Fruit fly (Drosophila melanogaster) whole organism, embryonic: Measurements from ENCODE around the gene CG33796.
A peak's percentile ranks its signal among the peaks of the same experiment; 100 is the strongest.

Source experiments
- Blimp-1 ChIP-seq: fragments of 200-800 bp; sonication (Bioruptor generic); optimal IDR thresholded peaks from 3 replicates; lab custom pipeline; 2018; ENCODE audit warnings: missing biosample characterization, missing genetic modification characterization, mild to moderate bottlenecking, moderate library complexity, missing genetic modification reagents
- CG10209 ChIP-seq: fragments of 200-800 bp; sonication (Bioruptor generic); optimal IDR thresholded peaks from 3 replicates; lab custom pipeline; 2017; ENCODE audit warnings: missing biosample characterization, mild to moderate bottlenecking, missing genetic modification characterization, missing genetic modification reagents
- CG10366 ChIP-seq: fragments of 200-800 bp; sonication (Bioruptor generic); IDR thresholded peaks from 2 replicates; pipeline ENCODE4 v1.3.6; 2022; ENCODE audit warnings: missing biosample characterization, missing genetic modification characterization
- CG12236 ChIP-seq: fragments of 200-800 bp; sonication (Bioruptor generic); optimal IDR thresholded peaks from 2 replicates; lab custom pipeline; 2016; ENCODE audit warnings: missing biosample characterization, missing genetic modification characterization
- CG12744 ChIP-seq: fragments of 200-800 bp; sonication (Bioruptor generic); optimal IDR thresholded peaks from 2 replicates; lab custom pipeline; 2016; ENCODE audit warnings: missing biosample characterization, missing genetic modification characterization
- CG12769 ChIP-seq: fragments of 200-800 bp; sonication (Bioruptor generic); optimal IDR thresholded peaks from 2 replicates; lab custom pipeline; 2019; ENCODE audit warnings: missing biosample characterization, mild to moderate bottlenecking, missing genetic modification characterization, moderate library complexity
- CG13296 ChIP-seq: fragments of 200-800 bp; sonication (Bioruptor generic); optimal IDR thresholded peaks from 3 replicates; lab custom pipeline; 2018; ENCODE audit warnings: missing biosample characterization, mild to moderate bottlenecking, missing genetic modification characterization
- CG14710 ChIP-seq: fragments of 200-800 bp; sonication (Bioruptor generic); optimal IDR thresholded peaks from 3 replicates; lab custom pipeline; 2019; ENCODE audit warnings: missing biosample characterization, mild to moderate bottlenecking, missing genetic modification characterization, moderate library complexity
- CG1647 ChIP-seq: fragments of 200-800 bp; sonication (Bioruptor generic); optimal IDR thresholded peaks from 3 replicates; lab custom pipeline; 2016; ENCODE audit warnings: missing biosample characterization, missing genetic modification characterization
- CG17829 ChIP-seq: fragments of 200-800 bp; optimal IDR thresholded peaks from 2 replicates; lab custom pipeline; 2019; ENCODE audit warnings: missing biosample characterization, mild to moderate bottlenecking, missing genetic modification characterization, moderate library complexity
- CG1792 ChIP-seq: fragments of 200-800 bp; sonication (Bioruptor generic); optimal IDR thresholded peaks from 2 replicates; lab custom pipeline; 2016; ENCODE audit warnings: missing biosample characterization, missing genetic modification characterization
- CG18599 ChIP-seq: fragments of 200-800 bp; sonication (Bioruptor generic); optimal IDR thresholded peaks from 3 replicates; lab custom pipeline; 2017; ENCODE audit warnings: missing biosample characterization, missing genetic modification characterization, mild to moderate bottlenecking, moderate library complexity, missing genetic modification reagents
- CG18764 ChIP-seq: fragments of 200-800 bp; sonication (Bioruptor generic); optimal IDR thresholded peaks from 3 replicates; lab custom pipeline; 2016; ENCODE audit warnings: missing biosample characterization, missing genetic modification characterization
- CG2202 ChIP-seq: fragments of 200-800 bp; sonication (Bioruptor generic); optimal IDR thresholded peaks from 2 replicates; lab custom pipeline; 2018; ENCODE audit warnings: missing biosample characterization, mild to moderate bottlenecking, missing genetic modification characterization
- CG3847 ChIP-seq: fragments of 200-800 bp; sonication (Bioruptor generic); IDR thresholded peaks from 2 replicates; pipeline ENCODE4 v1.3.6; 2022; ENCODE audit warnings: missing biosample characterization, missing genetic modification characterization
- CG4820 ChIP-seq: fragments of 200-800 bp; sonication (Bioruptor generic); optimal IDR thresholded peaks from 3 replicates; lab custom pipeline; 2016; ENCODE audit warnings: missing biosample characterization, missing genetic modification characterization
- CG5245 ChIP-seq: fragments of 200-800 bp; sonication (Bioruptor generic); optimal IDR thresholded peaks from 3 replicates; lab custom pipeline; 2016; ENCODE audit warnings: missing biosample characterization, missing genetic modification characterization
- CG6765 ChIP-seq: fragments of 200-800 bp; sonication (Bioruptor generic); optimal IDR thresholded peaks from 3 replicates; lab custom pipeline; 2017; ENCODE audit warnings: missing biosample characterization, mild to moderate bottlenecking, missing genetic modification characterization
- CG9215 ChIP-seq: fragments of 200-800 bp; sonication (Bioruptor generic); IDR thresholded peaks from 2 replicates; pipeline ENCODE4 v1.3.6; 2022; ENCODE audit warnings: missing biosample characterization, missing genetic modification characterization
- CG9437 ChIP-seq: fragments of 200-800 bp; sonication (Bioruptor generic); optimal IDR thresholded peaks from 2 replicates; lab custom pipeline; 2018; ENCODE audit warnings: missing biosample characterization, mild to moderate bottlenecking, missing genetic modification characterization
- CG9876 ChIP-seq: fragments of 200-800 bp; sonication (Bioruptor generic); optimal IDR thresholded peaks from 2 replicates; lab custom pipeline; 2016; ENCODE audit warnings: missing biosample characterization, missing genetic modification characterization
- CG9932 ChIP-seq: fragments of 200-800 bp; sonication (Bioruptor generic); IDR thresholded peaks from 2 replicates; pipeline ENCODE4 v1.3.6; 2022; ENCODE audit warnings: missing biosample characterization, missing genetic modification characterization
- Camta ChIP-seq: fragments of 200-800 bp; sonication (Bioruptor generic); optimal IDR thresholded peaks from 2 replicates; lab custom pipeline; 2016; ENCODE audit warnings: missing biosample characterization, missing genetic modification characterization
- D19A ChIP-seq: fragments of 200-800 bp; optimal IDR thresholded peaks from 3 replicates; lab custom pipeline; 2019; ENCODE audit warnings: missing biosample characterization, mild to moderate bottlenecking, missing genetic modification characterization, moderate library complexity
- Dip2 ChIP-seq: fragments of 200-800 bp; sonication (Bioruptor generic); IDR thresholded peaks from 2 replicates; pipeline ENCODE4 v1.3.6; 2022; ENCODE audit warnings: missing biosample characterization, missing genetic modification characterization
- E2f2 ChIP-seq: fragments of 200-800 bp; sonication (Bioruptor generic); IDR thresholded peaks from 2 replicates; pipeline ENCODE4 v1.3.6; 2022; ENCODE audit warnings: missing biosample characterization, missing genetic modification characterization
- HHEX ChIP-seq: fragments of 200-800 bp; sonication (Bioruptor generic); optimal IDR thresholded peaks from 3 replicates; lab custom pipeline; 2017; ENCODE audit warnings: missing biosample characterization, mild to moderate bottlenecking, missing genetic modification characterization, missing genetic modification reagents
- HLH3B ChIP-seq: fragments of 200-800 bp; sonication (Bioruptor generic); IDR thresholded peaks from 2 replicates; pipeline ENCODE4 v1.3.6; 2022; ENCODE audit warnings: missing biosample characterization, missing genetic modification characterization
- MBD-R2 ChIP-seq: fragments of 200-800 bp; sonication (Bioruptor generic); IDR thresholded peaks from 2 replicates; pipeline ENCODE4 v1.3.6; 2022; ENCODE audit warnings: missing biosample characterization, missing genetic modification characterization
- Meics ChIP-seq: fragments of 200-800 bp; sonication (Bioruptor generic); optimal IDR thresholded peaks from 2 replicates; lab custom pipeline; 2017; ENCODE audit warnings: missing biosample characterization, mild to moderate bottlenecking, missing genetic modification characterization
- Nf-YC ChIP-seq: fragments of 200-800 bp; optimal IDR thresholded peaks from 3 replicates; lab custom pipeline; 2019; ENCODE audit warnings: missing biosample characterization, mild to moderate bottlenecking, missing genetic modification characterization, moderate library complexity
- Side ChIP-seq: fragments of 200-800 bp; sonication (Bioruptor generic); optimal IDR thresholded peaks from 2 replicates; lab custom pipeline; 2016; ENCODE audit warnings: missing biosample characterization, missing genetic modification characterization
- Sox100B ChIP-seq: fragments of 200-800 bp; sonication (Bioruptor generic); optimal IDR thresholded peaks from 3 replicates; lab custom pipeline; 2018; ENCODE audit warnings: missing biosample characterization, mild to moderate bottlenecking, missing genetic modification characterization
- al ChIP-seq: fragments of 200-800 bp; sonication (Bioruptor generic); IDR thresholded peaks from 2 replicates; pipeline ENCODE4 v1.3.6; 2022; ENCODE audit warnings: missing biosample characterization, missing genetic modification characterization
- bab2 ChIP-seq: fragments of 200-800 bp; sonication (Bioruptor generic); optimal IDR thresholded peaks from 2 replicates; lab custom pipeline; 2016; ENCODE audit warnings: missing biosample characterization, missing genetic modification characterization
- br ChIP-seq: fragments of >200 bp; optimal IDR thresholded peaks from 2 replicates; lab custom pipeline; 2017
- corto ChIP-seq: fragments of 200-800 bp; sonication (Bioruptor generic); optimal IDR thresholded peaks from 2 replicates; lab custom pipeline; 2016; ENCODE audit warnings: missing biosample characterization, mild to moderate bottlenecking, missing genetic modification characterization, moderate library complexity
- cwo ChIP-seq: fragments of 200-800 bp; sonication (Bioruptor generic); optimal IDR thresholded peaks from 3 replicates; lab custom pipeline; 2017; ENCODE audit warnings: missing biosample characterization, missing genetic modification characterization, mild to moderate bottlenecking, moderate library complexity, missing genetic modification reagents
- da ChIP-seq: fragments of 200-800 bp; sonication (Bioruptor generic); optimal IDR thresholded peaks from 2 replicates; lab custom pipeline; 2016; ENCODE audit warnings: missing biosample characterization, missing genetic modification characterization
- dan ChIP-seq: fragments of 200-800 bp; sonication (Bioruptor generic); IDR thresholded peaks from 2 replicates; pipeline ENCODE4 v1.3.6; 2022; ENCODE audit warnings: missing biosample characterization, missing genetic modification characterization
- dmrt11E ChIP-seq: fragments of 200-800 bp; sonication (Bioruptor generic); optimal IDR thresholded peaks from 3 replicates; lab custom pipeline; 2018; ENCODE audit warnings: missing biosample characterization, mild to moderate bottlenecking, missing genetic modification characterization, moderate library complexity
- dmrt99B ChIP-seq: fragments of 200-800 bp; sonication (Bioruptor generic); optimal IDR thresholded peaks from 2 replicates; lab custom pipeline; 2018; ENCODE audit warnings: missing biosample characterization, mild to moderate bottlenecking, missing genetic modification characterization, moderate library complexity
- emc ChIP-seq: fragments of 200-800 bp; sonication (Bioruptor generic); optimal IDR thresholded peaks from 2 replicates; lab custom pipeline; 2016; ENCODE audit warnings: missing biosample characterization, missing genetic modification characterization
- kni ChIP-seq: fragments of 200-800 bp; sonication (Bioruptor generic); optimal IDR thresholded peaks from 3 replicates; lab custom pipeline; 2017; ENCODE audit warnings: mild to moderate bottlenecking, missing biosample characterization, missing genetic modification reagents, missing genetic modification characterization
- nerfin-1 ChIP-seq: fragments of 200-800 bp; sonication (Bioruptor generic); optimal IDR thresholded peaks from 3 replicates; lab custom pipeline; 2019; ENCODE audit warnings: missing biosample characterization, mild to moderate bottlenecking, missing genetic modification characterization, moderate library complexity
- odd ChIP-seq: fragments of 200-800 bp; sonication (Bioruptor generic); optimal IDR thresholded peaks from 2 replicates; lab custom pipeline; 2017; ENCODE audit warnings: missing biosample characterization, mild to moderate bottlenecking, missing genetic modification characterization
- phol ChIP-seq: fragments of 200-800 bp; sonication (Bioruptor generic); optimal IDR thresholded peaks from 3 replicates; lab custom pipeline; 2018; ENCODE audit warnings: missing biosample characterization, mild to moderate bottlenecking, missing genetic modification characterization, moderate library complexity
- ranshi ChIP-seq: fragments of 200-800 bp; sonication (Bioruptor generic); IDR thresholded peaks from 2 replicates; pipeline ENCODE4 v1.3.6; 2022; ENCODE audit warnings: missing biosample characterization, missing genetic modification characterization
- slbo ChIP-seq: fragments of 200-800 bp; sonication (Bioruptor generic); IDR thresholded peaks from 2 replicates; pipeline ENCODE4 v1.3.6; 2022; ENCODE audit warnings: missing biosample characterization, missing genetic modification characterization
- zfh1 ChIP-seq: fragments of 200-800 bp; sonication (Bioruptor generic); IDR thresholded peaks from 3 replicates; pipeline ENCODE4 v1.3.6; 2022; ENCODE audit warnings: missing biosample characterization, missing genetic modification characterization

Gene CG33796

dm6 chr3L:16160420-16161069 is 9.4 kb downstream of the CG33796 start (continued):
- TF ChIP-seq al (GFP tag; lab: Robert Waterston, UW) (peak; percentile 53; the same call in 1 of the 2 replicates), CG5245 (GFP tag; lab: Kevin White, UChicago) (peak; percentile 48), CG12236 (GFP tag; lab: Kevin White, UChicago) (peak; percentile 16), corto (GFP tag; lab: Kevin White, UChicago) (no peak), Sox100B (peak; percentile 55), Nf-YC (tag; lab: Kevin White, UChicago) (peak; percentile 41), E2f2 (GFP tag; lab: Robert Waterston, UW) (no peak), odd (no peak), CG10209 (GFP tag; lab: Kevin White, UChicago) (peak; percentile 75), Dip2 (no peak), CG3847 (GFP tag; lab: Robert Waterston, UW) (peak; percentile 66), CG9876 (no peak), CG9215 (GFP tag; lab: Robert Waterston, UW) (peak; percentile 68), Meics (GFP tag; lab: Kevin White, UChicago) (peak; percentile 71), kni (no peak), D19A (tag; lab: Kevin White, UChicago) (peak; percentile 64), dmrt99B (tag; lab: Kevin White, UChicago) (peak; percentile 71), zfh1 (GFP tag; lab: Robert Waterston, UW) (no peak), CG18764 (GFP tag; lab: Kevin White, UChicago) (no peak), MBD-R2 (GFP tag; lab: Robert Waterston, UW) (peak; percentile 38; the same call in 1 of the 2 replicates), CG9437 (GFP tag; lab: Kevin White, UChicago) (peak; percentile 56), Blimp-1 (peak; percentile 63), CG4820 (GFP tag; lab: Kevin White, UChicago) (peak; percentile 33), CG9932 (GFP tag; lab: Robert Waterston, UW) (peak; percentile 56), CG6765 (GFP tag; lab: Kevin White, UChicago) (no peak), bab2 (GFP tag; lab: Kevin White, UChicago) (peak; percentile 57), CG18599 (GFP tag; lab: Kevin White, UChicago) (peak; percentile 86), CG14710 (tag; lab: Kevin White, UChicago) (peak; percentile 13), nerfin-1 (peak; percentile 47), CG12744 (no peak), dmrt11E (tag; lab: Kevin White, UChicago) (no peak), Side (peak; percentile 55), emc (GFP tag; lab: Kevin White, UChicago) (peak; percentile 16), HLH3B (GFP tag; lab: Robert Waterston, UW) (no peak), CG10366 (GFP tag; lab: Robert Waterston, UW) (peak; percentile 28; the same call in 1 of the 2 replicates), CG13296 (GFP tag; lab: Kevin White, UChicago) (peak; percentile 70), cwo (GFP tag; lab: Kevin White, UChicago) (peak; percentile 75), CG2202 (no peak), phol (peak; percentile 67), CG1647 (no peak), Camta (GFP tag; lab: Kevin White, UChicago) (peak; percentile 44), br (lab: Kevin White, UChicago) (no peak), da (no peak), CG1792 (peak; percentile 41), dan (GFP tag; lab: Robert Waterston, UW) (no peak), ranshi (GFP tag; lab: Robert Waterston, UW) (0 out of 2 replicates have a peak, but pooled peaks have one; percentile 3), CG12769 (tag; lab: Kevin White, UChicago) (peak; percentile 70), slbo (GFP tag; lab: Robert Waterston, UW) (peak; percentile 65), CG17829 (peak; percentile 14), HHEX (GFP tag; lab: Kevin White, UChicago) (peak; percentile 68)
